Worm (Caenorhabditis elegans) whole organism, L1 larva: ENCODE data around the gene F58G1.7.
A peak's percentile ranks its signal among the peaks of the same experiment; 100 is the strongest.

Source experiments
- C04F5.9 ChIP-seq: sonication (generic microtip); optimal IDR thresholded peaks from 2 replicates; lab custom pipeline; 2016; ENCODE audit warnings: missing genetic modification characterization, missing compliant biosample characterization
- Y116A8C.19 ChIP-seq: sonication (generic microtip); optimal IDR thresholded peaks from 2 replicates; lab custom pipeline; 2016; ENCODE audit warnings: missing compliant biosample characterization, missing genetic modification characterization, borderline replicate concordance
- ama-1 ChIP-seq: fragments of 150-350 bp; optimal IDR thresholded peaks from 2 replicates; lab custom pipeline; 2014
- blmp-1 ChIP-seq: fragments of 150-350 bp; optimal IDR thresholded peaks from 2 replicates; lab custom pipeline; 2014; ENCODE audit warnings: missing biosample characterization, missing genetic modification characterization
- ceh-82 ChIP-seq, 3 experiments: fragments of 150-350 bp in 1 of 3; sonication (generic microtip) in 2 of 3; optimal IDR thresholded peaks; 2 replicates each; lab custom pipeline; 2014 to 2017; ENCODE audit warnings: missing biosample characterization in 3 of 3, missing genetic modification characterization in 3 of 3
- ceh-90 ChIP-seq: sonication (generic microtip); optimal IDR thresholded peaks from 2 replicates; lab custom pipeline; 2016; ENCODE audit warnings: missing genetic modification characterization, missing compliant biosample characterization
- dsc-1 ChIP-seq: sonication (generic microtip); optimal IDR thresholded peaks from 2 replicates; lab custom pipeline; 2016; ENCODE audit warnings: mild to moderate bottlenecking, missing genetic modification characterization, missing compliant biosample characterization
- efl-1 ChIP-seq, 4 experiments: fragments of 150-350 bp; optimal IDR thresholded peaks in 3 of 4; peaks in 1 of 4; 1 replicate in 1 of 4; 2 replicates in 3 of 4; lab custom pipeline; 2014; ENCODE audit warnings: missing biosample characterization in 2 of 4, missing genetic modification characterization in 2 of 4, missing genetic modification reagents in 2 of 4
- efl-3 ChIP-seq: fragments of 200-800 bp; sonication (Bioruptor generic); optimal IDR thresholded peaks from 2 replicates; lab custom pipeline; 2018; ENCODE audit warnings: mild to moderate bottlenecking, missing genetic modification characterization, missing compliant biosample characterization
- elt-2 ChIP-seq: sonication (generic microtip); optimal IDR thresholded peaks from 2 replicates; lab custom pipeline; 2016; ENCODE audit warnings: missing genetic modification characterization, mild to moderate bottlenecking, inconsistent platforms, missing compliant biosample characterization, missing genetic modification reagents
- elt-3 ChIP-seq, 6 experiments: fragments of 150-350 bp in 1 of 6; sonication (generic microtip); optimal IDR thresholded peaks; 2 replicates each; lab custom pipeline; 2017 to 2018; ENCODE audit warnings: missing biosample characterization in 6 of 6, missing genetic modification characterization in 6 of 6, inconsistent platforms in 1 of 6
- ets-5 ChIP-seq: fragments of 200-800 bp; sonication (Bioruptor generic); IDR thresholded peaks from 2 replicates; pipeline ENCODE4 v1.3.6; 2022; ENCODE audit warnings: missing genetic modification characterization, missing compliant biosample characterization
- fos-1 ChIP-seq: fragments of 150-350 bp; optimal IDR thresholded peaks from 2 replicates; lab custom pipeline; 2014; ENCODE audit warnings: missing biosample characterization, missing genetic modification characterization
- grh-1 ChIP-seq: fragments of 200-800 bp; sonication (Bioruptor generic); IDR thresholded peaks from 2 replicates; pipeline ENCODE4 v1.3.6; 2022; ENCODE audit warnings: missing genetic modification reagents, missing genetic modification characterization, missing compliant biosample characterization
- hlh-17 ChIP-seq: fragments of 200-800 bp; sonication (Bioruptor generic); optimal IDR thresholded peaks from 2 replicates; lab custom pipeline; 2018; ENCODE audit warnings: missing genetic modification characterization, mild to moderate bottlenecking, missing compliant biosample characterization, moderate library complexity, borderline replicate concordance
- hlh-4 ChIP-seq: sonication (generic microtip); optimal IDR thresholded peaks from 2 replicates; lab custom pipeline; 2016; ENCODE audit warnings: mild to moderate bottlenecking, missing genetic modification characterization, missing compliant biosample characterization
- irx-1 ChIP-seq: sonication (generic microtip); optimal IDR thresholded peaks from 2 replicates; lab custom pipeline; 2016; ENCODE audit warnings: missing genetic modification characterization, missing compliant biosample characterization
- jun-1 ChIP-seq: fragments of 150-350 bp; optimal IDR thresholded peaks from 2 replicates; lab custom pipeline; 2014; ENCODE audit warnings: missing biosample characterization, missing genetic modification reagents, missing genetic modification characterization
- lin-14 ChIP-seq: fragments of 200-800 bp; sonication (Bioruptor generic); optimal IDR thresholded peaks from 2 replicates; lab custom pipeline; 2018; ENCODE audit warnings: mild to moderate bottlenecking, missing genetic modification characterization, moderate library complexity, missing compliant biosample characterization
- lin-15B ChIP-seq: fragments of 150-350 bp; sonication (generic microtip); optimal IDR thresholded peaks from 3 replicates; lab custom pipeline; 2014; ENCODE audit warnings: missing biosample characterization, missing genetic modification characterization
- lin-35 ChIP-seq, 2 experiments: fragments of 150-350 bp; optimal IDR thresholded peaks; 2 replicates each; lab custom pipeline; 2014; ENCODE audit warnings: missing biosample characterization in 2 of 2, missing genetic modification characterization in 2 of 2, missing genetic modification reagents in 2 of 2
- lin-39 ChIP-seq: fragments of 150-350 bp; optimal IDR thresholded peaks from 2 replicates; lab custom pipeline; 2014; ENCODE audit warnings: missing biosample characterization, missing genetic modification reagents, missing genetic modification characterization
- mab-9 ChIP-seq: fragments of 200-800 bp; sonication (Bioruptor generic); IDR thresholded peaks from 2 replicates; pipeline ENCODE4 v1.3.6; 2022; ENCODE audit warnings: missing genetic modification reagents, missing genetic modification characterization, missing compliant biosample characterization
- nhr-19 ChIP-seq: fragments of 200-800 bp; sonication (Bioruptor generic); conservative IDR thresholded peaks from 2 replicates; pipeline ENCODE4 v1.3.6; 2022; ENCODE audit warnings: missing genetic modification characterization, missing compliant biosample characterization
- nhr-237 ChIP-seq: fragments of 150-350 bp; optimal IDR thresholded peaks from 2 replicates; lab custom pipeline; 2014; ENCODE audit warnings: missing biosample characterization, missing genetic modification characterization
- nhr-47 ChIP-seq: sonication (generic microtip); optimal IDR thresholded peaks from 2 replicates; lab custom pipeline; 2016; ENCODE audit warnings: mild to moderate bottlenecking, missing genetic modification characterization, moderate library complexity, missing compliant biosample characterization
- nhr-77 ChIP-seq: fragments of 150-350 bp; optimal IDR thresholded peaks from 2 replicates; lab custom pipeline; 2014; ENCODE audit warnings: missing biosample characterization, missing genetic modification characterization
- nhr-85 ChIP-seq: sonication (generic microtip); peaks from one replicate; lab custom pipeline; 2016; ENCODE audit warnings: missing genetic modification characterization, inconsistent platforms, missing compliant biosample characterization
- nhr-90 ChIP-seq: sonication (generic microtip); optimal IDR thresholded peaks from 2 replicates; lab custom pipeline; 2016; ENCODE audit warnings: mild to moderate bottlenecking, missing genetic modification characterization, missing compliant biosample characterization; ENCODE audit not compliant: poor library complexity
- pqm-1 ChIP-seq: sonication (generic microtip); optimal IDR thresholded peaks from 3 replicates; lab custom pipeline; 2017; ENCODE audit warnings: missing biosample characterization, missing genetic modification characterization
- snu-23 ChIP-seq: sonication (generic microtip); optimal IDR thresholded peaks from 2 replicates; lab custom pipeline; 2016; ENCODE audit warnings: missing genetic modification characterization, missing compliant biosample characterization
- swsn-7 ChIP-seq: sonication (generic microtip); optimal IDR thresholded peaks from 2 replicates; lab custom pipeline; 2016; ENCODE audit warnings: missing genetic modification characterization, missing compliant biosample characterization
- tbx-2 ChIP-seq: sonication (generic microtip); optimal IDR thresholded peaks from 2 replicates; lab custom pipeline; 2016; ENCODE audit warnings: missing genetic modification characterization, missing compliant biosample characterization
- tlp-1 ChIP-seq: fragments of 150-350 bp; optimal IDR thresholded peaks from 2 replicates; lab custom pipeline; 2014; ENCODE audit warnings: missing biosample characterization, missing genetic modification characterization
- unc-86 ChIP-seq: sonication (generic microtip); optimal IDR thresholded peaks from 2 replicates; lab custom pipeline; 2016; ENCODE audit warnings: missing genetic modification characterization, missing compliant biosample characterization

F58G1.7 gene

DNA sequence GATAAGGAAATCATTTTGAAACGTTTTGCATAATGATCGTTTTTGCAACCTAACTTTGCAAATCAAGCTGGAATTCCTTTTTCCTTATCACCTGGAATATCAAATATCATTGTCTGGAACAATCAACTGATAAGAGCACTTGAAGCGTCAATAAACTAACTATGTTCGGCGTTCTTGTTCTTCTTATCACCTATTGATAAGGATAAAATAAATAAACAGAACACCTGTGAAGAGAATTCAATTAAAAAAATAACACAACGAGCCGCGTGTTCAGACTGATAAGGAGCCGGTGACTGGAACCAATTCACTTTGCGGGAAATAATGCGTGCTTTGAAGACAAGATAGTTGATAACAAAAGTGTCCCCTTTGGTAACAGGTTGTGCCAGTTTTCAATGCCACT is 32.2 kb upstream of the F58G1.7 start, which contains the start of gene cyd-1:
Gene cyd-1 (plus strand): TSS at position 380 of the 400 bp plus-strand sequence.
- no peak for TF ChIP-seq nhr-77 (tag; lab: Kevin White, UChicago)
- TF ChIP-seq nhr-237, result no peak
- TF ChIP-seq efl-1 (optimal IDR thresholded peaks at IDR 0.05; lab: Kevin White, UChicago), result no peak
- TF ChIP-seq efl-1 (GFP tag; optimal IDR thresholded peaks at IDR 0.05 in 1 of 2; lab: Kevin White, UChicago), result peak in 1 of 2 experiments; percentile 58
- TF ChIP-seq nhr-19 (GFP tag; lab: Robert Waterston, UW), result no peak
- peak; percentile 96 for TF ChIP-seq elt-2 (tag; lab: Kevin White, UChicago)
- TF ChIP-seq irx-1, result no peak
- peak; percentile 34 for TF ChIP-seq pqm-1 (tag; lab: Kevin White, UChicago)
- no peak for TF ChIP-seq ceh-90 (tag; lab: Kevin White, UChicago)
- TF ChIP-seq lin-14 (GFP tag; lab: Kevin White, UChicago), result peak; percentile 27

DNA sequence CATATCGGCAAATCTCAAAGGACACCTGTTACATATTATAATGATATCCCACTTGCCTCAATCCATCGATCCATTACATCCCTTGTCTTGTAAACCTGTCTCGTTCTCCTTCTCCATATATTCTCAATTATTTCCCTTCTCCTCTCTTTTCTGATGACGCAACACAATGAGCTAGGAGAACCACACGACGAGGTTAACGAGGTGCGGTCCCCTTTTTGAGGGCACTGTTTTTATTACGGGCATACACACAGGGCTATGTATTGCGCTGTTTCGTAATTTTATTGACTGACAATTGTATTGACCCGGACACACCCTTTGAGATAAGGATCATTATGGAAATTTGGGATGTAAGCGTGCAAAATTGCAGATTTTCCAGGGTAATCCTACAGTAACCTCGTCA is 30.6 kb upstream of the F58G1.7 start:
- TF ChIP-seq mab-9, result no peak
- TF ChIP-seq nhr-85 (tag; lab: Kevin White, UChicago), result peak; percentile 52

DNA sequence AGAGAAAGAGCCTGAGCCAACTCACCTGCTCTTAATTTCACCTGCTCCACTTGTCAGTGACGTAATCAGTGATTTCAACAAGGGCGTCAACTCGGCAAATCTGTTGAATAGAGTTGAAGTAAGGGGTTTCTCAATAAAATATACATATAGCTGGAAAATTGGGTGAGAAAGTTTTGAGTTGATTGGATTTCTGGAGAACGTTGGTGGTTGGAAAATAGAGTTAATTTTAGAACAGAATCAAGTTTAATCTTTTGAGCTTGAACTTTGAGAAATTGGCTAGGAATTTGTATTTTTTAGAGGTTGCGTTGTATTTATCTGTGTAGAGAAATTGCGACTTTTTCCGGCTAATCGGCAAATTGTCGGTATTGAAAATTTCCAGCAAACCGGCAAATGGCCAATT is 21.6 kb upstream of the F58G1.7 start, which contains the start of gene Y38F1A.4:
Gene Y38F1A.4 (minus strand): TSS at position 101 of the 400 bp plus-strand sequence.
- no peak for TF ChIP-seq jun-1
- peak; percentile 82 for TF ChIP-seq hlh-4 (tag; lab: Kevin White, UChicago)
- TF ChIP-seq blmp-1 (tag; lab: Kevin White, UChicago), result no peak
- no peak for TF ChIP-seq efl-3
- no peak for TF ChIP-seq lin-14 (GFP tag; lab: Kevin White, UChicago)
- TF ChIP-seq lin-39 (tag; lab: Kevin White, UChicago), result no peak
- no peak for TF ChIP-seq tbx-2 (tag; lab: Kevin White, UChicago)
- no peak for TF ChIP-seq ets-5
- TF ChIP-seq, all 84 proteins: peak for 1

DNA sequence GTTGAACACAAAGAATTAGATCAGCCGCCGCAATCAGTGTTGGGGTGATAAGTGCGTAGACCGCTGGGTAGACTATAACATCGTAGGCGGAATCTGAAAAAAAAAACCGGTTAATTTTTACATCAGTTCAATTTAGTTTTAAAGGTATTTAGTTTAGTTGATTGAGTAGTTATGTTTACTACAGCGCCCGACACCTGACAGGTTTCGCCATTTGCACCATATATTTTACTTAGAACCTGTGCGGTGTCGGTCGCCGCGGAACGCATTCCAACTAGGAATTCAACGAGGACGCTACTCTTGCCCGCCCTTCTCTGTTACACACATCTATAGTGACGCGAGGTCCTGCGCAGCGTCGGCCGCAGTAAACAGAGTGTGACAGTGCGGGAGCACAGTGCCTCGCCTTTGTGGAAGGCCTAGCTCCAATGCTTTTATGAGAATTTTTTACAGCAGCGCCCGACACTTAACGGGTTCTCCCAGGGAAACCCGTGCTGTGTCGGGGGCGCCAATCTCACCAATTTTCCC is 20.5 kb upstream of the F58G1.7 start:
- TF ChIP-seq hlh-17 (GFP tag; lab: Kevin White, UChicago) (no peak), nhr-19 (GFP tag; lab: Robert Waterston, UW) (no peak), lin-15B (tag; lab: Kevin White, UChicago) (no peak), Y116A8C.19 (tag; lab: Kevin White, UChicago) (no peak), unc-86 (no peak), dsc-1 (tag; lab: Kevin White, UChicago) (no peak)

DNA sequence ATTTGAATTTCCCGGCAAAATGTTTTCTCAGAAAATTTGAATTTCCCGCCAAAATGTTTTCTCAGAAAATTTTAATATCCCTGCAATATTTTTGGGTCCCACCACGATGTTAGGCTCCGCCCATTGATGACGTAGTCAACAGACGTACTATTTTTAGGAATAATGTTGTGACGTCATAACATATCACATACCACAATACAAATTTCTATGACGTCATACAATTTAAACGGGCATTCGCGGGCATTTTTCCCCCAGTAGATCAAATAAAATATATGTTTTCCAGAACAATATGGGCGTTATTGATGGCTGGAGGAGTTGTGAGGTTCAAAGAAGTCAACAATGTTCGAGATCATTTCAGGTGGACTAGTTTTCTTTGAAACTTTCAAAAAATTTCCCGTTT is 18.2 kb upstream of the F58G1.7 start:
- TF ChIP-seq nhr-90 (tag; lab: Kevin White, UChicago) (no peak), ama-1 (lab: Kevin White, UChicago) (no peak), swsn-7 (tag; lab: Kevin White, UChicago) (no peak)
- TF ChIP-seq, all 84 proteins: peak for 0

DNA sequence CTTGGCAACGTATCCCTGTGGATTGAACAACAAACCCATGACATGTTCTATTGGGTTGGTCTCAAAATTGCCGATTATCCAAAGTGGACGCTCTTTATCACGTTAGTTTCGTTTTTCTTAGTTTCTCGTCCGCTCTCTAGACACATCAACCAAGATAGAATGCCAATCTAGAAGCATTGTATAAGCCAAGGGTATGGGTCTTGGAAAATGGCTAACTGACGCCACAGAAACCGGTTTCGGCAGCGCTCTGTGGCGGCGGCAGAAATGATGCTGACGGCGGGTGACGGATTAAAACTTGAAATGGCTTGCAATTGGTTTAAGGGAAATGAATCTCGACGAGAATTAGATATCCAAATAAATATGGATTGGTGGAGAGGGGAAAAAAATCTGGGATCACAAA is 17.5 kb upstream of the F58G1.7 start:
- TF ChIP-seq ceh-82 (tag; optimal IDR thresholded peaks at IDR 0.05; lab: Kevin White, UChicago), result no peak
- TF ChIP-seq lin-35 (GFP tag; optimal IDR thresholded peaks at IDR 0.05; lab: Kevin White, UChicago), result no peak
- TF ChIP-seq ets-5, result no peak
- TF ChIP-seq snu-23 (GFP tag; lab: Kevin White, UChicago), result no peak
- TF ChIP-seq nhr-85 (tag; lab: Kevin White, UChicago), result peak; percentile 48
- no peak for TF ChIP-seq fos-1
- TF ChIP-seq elt-3 (tag; optimal IDR thresholded peaks at IDR 0.05; lab: Kevin White, UChicago), result peak in 1 of 6 experiments; percentile 3
- TF ChIP-seq irx-1, result no peak
- no peak for TF ChIP-seq nhr-47 (tag; lab: Kevin White, UChicago)
- TF ChIP-seq C04F5.9 (tag; lab: Kevin White, UChicago), result no peak
- no peak for TF ChIP-seq ama-1 (lab: Kevin White, UChicago)
- TF ChIP-seq nhr-19 (GFP tag; lab: Robert Waterston, UW), result no peak
- TF ChIP-seq blmp-1 (tag; lab: Kevin White, UChicago), result peak; percentile 29
- no peak for TF ChIP-seq jun-1
- TF ChIP-seq grh-1 (GFP tag; lab: Robert Waterston, UW), result peak; percentile 76
- TF ChIP-seq tlp-1 (tag; lab: Kevin White, UChicago), result no peak
- no peak for TF ChIP-seq efl-3
- TF ChIP-seq, all 84 proteins: peak for 4
